Worm (Caenorhabditis elegans): Measurements from ENCODE around the gene C39D10.1.

The C39D10.1 gene

DNA sequence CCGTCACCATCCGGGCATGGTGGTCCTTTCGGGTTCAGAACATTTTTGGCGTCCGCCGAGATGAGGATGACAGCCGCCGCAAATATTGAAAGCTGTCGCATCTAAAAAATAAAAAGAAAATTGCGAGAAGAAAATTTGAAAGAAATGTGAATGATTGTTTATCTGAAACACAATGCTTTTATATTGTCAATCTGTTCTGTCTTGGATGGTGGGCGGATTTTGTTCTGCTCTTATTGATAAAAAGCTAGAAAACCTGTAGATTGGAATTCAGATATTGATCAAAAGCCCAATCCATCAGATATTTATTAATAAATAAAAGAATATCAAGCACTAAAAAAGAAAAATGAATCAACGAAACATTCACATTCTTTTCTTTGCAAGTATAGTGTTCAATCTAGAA is 7.1 kb downstream of the C39D10.1 start, which contains the start of gene C39D10.7:
Gene C39D10.7, minus strand, starts transcription at position 101 of the 400 bp plus-strand sequence.
- TF ChIP-seq che-1 (tag; optimal IDR thresholded peaks at IDR 0.05) (no peak), unc-42 (tag; optimal IDR thresholded peaks at IDR 0.05) (no peak), elt-2 (tag; optimal IDR thresholded peaks at IDR 0.05) (no peak), unc-55 (GFP tag; optimal IDR thresholded peaks at IDR 0.05) (no peak)

DNA sequence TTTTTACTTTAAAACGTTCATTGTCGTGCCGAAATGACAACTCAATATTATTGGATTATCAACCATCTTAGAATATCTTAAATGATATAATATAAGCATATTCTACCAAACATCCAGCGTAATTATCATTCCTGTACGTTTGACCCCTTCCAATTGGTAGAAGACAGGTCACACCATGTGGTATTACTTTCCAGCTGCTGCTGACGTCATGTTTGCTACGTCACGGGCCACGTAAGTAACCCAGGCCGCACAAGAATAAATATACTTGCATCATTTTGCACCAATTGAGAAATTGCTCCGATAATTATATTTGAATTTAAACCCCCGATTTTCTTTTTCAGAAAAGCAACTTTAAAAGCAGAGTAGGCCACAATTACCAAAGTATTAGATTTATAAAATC is 8.9 kb downstream of the C39D10.1 start:
- no peak for TF ChIP-seq sox-4 (tag; optimal IDR thresholded peaks at IDR 0.05)
- no peak for TF ChIP-seq mec-3 (tag; optimal IDR thresholded peaks at IDR 0.05; ENCODE audit: borderline replicate concordance)
- no peak for TF ChIP-seq pqm-1 (tag; optimal IDR thresholded peaks at IDR 0.05)
- TF ChIP-seq fax-1 (tag; optimal IDR thresholded peaks at IDR 0.05): no peak

DNA sequence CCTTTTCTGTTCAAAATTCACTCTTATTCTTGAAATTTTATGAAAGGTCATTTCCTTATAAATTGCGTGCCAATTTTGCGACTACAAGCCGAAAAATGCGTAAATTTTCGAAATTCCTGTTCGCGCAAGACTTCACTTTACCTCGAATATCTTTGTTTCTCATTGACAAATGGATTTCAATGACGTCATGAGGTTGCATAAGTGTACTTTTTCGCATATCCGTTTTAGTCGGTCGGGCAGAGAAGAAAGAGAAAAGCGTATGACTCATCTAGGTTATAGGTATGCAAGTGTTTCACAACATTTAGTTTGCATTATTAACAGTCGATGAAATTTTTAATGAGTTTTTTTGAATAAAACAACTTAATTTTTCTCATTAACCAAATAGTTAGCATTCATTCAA is 9.3 kb downstream of the C39D10.1 start:
- TF ChIP-seq ttx-3 (tag; optimal IDR thresholded peaks at IDR 0.05) (no peak), hlh-6 (tag; optimal IDR thresholded peaks at IDR 0.05) (no peak), C08G9.2 (tag; optimal IDR thresholded peaks at IDR 0.05) (no peak), rnt-1 (tag; optimal IDR thresholded peaks at IDR 0.05) (no peak), ceh-14 (tag; optimal IDR thresholded peaks at IDR 0.05) (no peak), pha-4 (tag; optimal IDR thresholded peaks at IDR 0.05) (no peak), ceh-6 (GFP tag; optimal IDR thresholded peaks at IDR 0.05) (no peak), elt-2 (tag; optimal IDR thresholded peaks at IDR 0.05) (no peak)

DNA sequence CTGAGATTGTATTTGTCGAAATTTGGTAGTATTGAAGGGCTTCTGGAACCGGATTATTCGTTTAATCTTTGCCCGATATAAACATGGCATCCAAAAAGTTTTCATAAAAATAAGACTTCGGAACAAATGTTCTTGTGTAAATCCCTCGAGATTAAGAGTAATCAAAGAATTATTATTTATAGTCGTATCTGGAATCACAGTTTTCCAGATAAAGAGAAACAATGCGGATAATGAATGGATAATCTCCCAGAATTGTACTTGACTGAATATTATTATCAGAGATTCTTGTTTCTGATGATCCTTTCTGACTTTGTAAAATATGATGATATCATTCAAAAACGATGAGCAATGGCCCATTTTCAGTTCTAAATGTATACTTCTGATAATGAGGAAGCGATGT is 14.4 kb downstream of the C39D10.1 start:
- TF ChIP-seq T23F11.4 (GFP tag; optimal IDR thresholded peaks at IDR 0.05) (no peak), lin-11 (tag; optimal IDR thresholded peaks at IDR 0.05) (no peak), ceh-48 (tag; optimal IDR thresholded peaks at IDR 0.05) (no peak), ceh-6 (GFP tag; optimal IDR thresholded peaks at IDR 0.05) (no peak), K02D7.2 (tag; optimal IDR thresholded peaks at IDR 0.05) (no peak), dve-1 (tag; optimal IDR thresholded peaks at IDR 0.05) (no peak), ceh-24 (tag; optimal IDR thresholded peaks at IDR 0.05) (no peak), nhr-232 (tag; optimal IDR thresholded peaks at IDR 0.05) (no peak), nhr-11 (tag; optimal IDR thresholded peaks at IDR 0.05) (no peak), tbx-2 (tag; optimal IDR thresholded peaks at IDR 0.05) (no peak), Y22D7AL.16 (tag; optimal IDR thresholded peaks at IDR 0.05) (no peak)

DNA sequence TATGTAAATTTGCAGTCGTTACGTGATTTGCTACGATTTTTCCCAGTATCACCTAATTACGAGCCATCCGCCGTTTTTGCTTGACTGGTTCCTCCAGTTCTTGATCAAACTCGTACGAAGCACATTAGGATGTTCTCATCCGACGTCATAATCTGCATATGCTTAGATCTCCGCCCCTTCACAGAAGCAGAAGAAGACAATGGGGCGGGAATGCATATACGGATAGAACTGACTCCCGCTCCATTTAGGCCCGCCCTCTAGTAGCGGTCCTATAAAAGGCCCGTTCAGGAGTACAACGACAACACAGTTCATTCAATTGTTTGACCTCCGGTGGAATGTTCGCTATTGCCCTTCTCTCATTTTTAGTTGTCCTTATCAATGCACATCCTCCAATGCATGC is 18.4 kb downstream of the C39D10.1 start, which contains the start of gene zig-4:
Gene zig-4, plus strand, starts transcription at position 301 of the 400 bp plus-strand sequence.
- TF ChIP-seq zip-5 (tag; optimal IDR thresholded peaks at IDR 0.05): no peak

DNA sequence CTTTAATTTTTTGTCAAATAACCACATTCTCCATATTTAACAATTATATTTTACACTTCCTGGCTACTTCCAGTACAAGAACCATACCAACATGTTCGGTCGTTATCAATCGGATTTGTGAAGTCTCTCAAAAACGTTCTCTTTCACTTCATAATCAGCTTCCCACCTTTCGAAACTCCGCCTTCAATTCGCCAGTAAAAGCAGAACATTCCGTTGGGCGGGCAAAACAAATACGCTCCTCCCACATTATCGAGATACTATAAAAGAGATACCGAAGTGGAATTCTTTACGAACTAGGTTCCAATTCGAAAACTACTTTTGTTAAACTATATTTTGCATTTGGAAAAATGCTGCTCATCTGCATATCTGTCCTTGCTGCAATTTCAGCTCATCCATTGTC is 23.7 kb downstream of the C39D10.1 start, which contains the start of gene zig-3:
Gene zig-3, plus strand, starts transcription at position 301 of the 400 bp plus-strand sequence.
- TF ChIP-seq pha-4 (tag; optimal IDR thresholded peaks at IDR 0.05) (no peak), ceh-2 (tag; optimal IDR thresholded peaks at IDR 0.05) (no peak), K09A11.1 (tag; optimal IDR thresholded peaks at IDR 0.05; ENCODE audit: insufficient read depth) (no peak), sox-2 (GFP tag; IDR thresholded peaks at IDR 0.05) (no peak), ahr-1 (tag; optimal IDR thresholded peaks at IDR 0.05) (no peak)

DNA sequence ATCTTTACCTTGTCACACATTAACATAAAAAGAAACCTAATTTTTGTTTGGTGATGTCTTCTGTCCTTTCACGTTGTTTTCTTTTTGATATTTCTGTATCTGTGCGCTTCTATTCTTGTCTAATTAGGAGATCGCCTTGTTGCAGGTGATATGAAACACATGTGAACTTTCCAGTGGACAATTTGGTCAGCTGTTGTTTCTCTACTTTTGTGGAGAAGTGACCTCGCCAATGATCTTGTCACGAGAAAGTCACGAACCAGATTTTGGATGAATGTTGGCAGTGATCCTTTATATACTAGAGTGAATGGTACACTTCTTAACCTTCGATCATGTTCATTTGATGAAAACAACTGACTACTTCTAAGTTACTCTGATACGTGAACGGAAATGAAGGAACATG is 25.7 kb downstream of the C39D10.1 start:
- TF ChIP-seq ceh-31 (tag; optimal IDR thresholded peaks at IDR 0.05): no peak
- no peak for TF ChIP-seq pat-9 (tag; optimal IDR thresholded peaks at IDR 0.05)
- no peak for TF ChIP-seq hlh-30 (tag; optimal IDR thresholded peaks at IDR 0.05; ENCODE audit: insufficient read depth)
- no peak for TF ChIP-seq sox-2 (GFP tag; IDR thresholded peaks at IDR 0.05)
- no peak for TF ChIP-seq ceh-24 (tag; optimal IDR thresholded peaks at IDR 0.05)
- TF ChIP-seq lim-6 (tag; optimal IDR thresholded peaks at IDR 0.05): no peak
- TF ChIP-seq hlh-13 (GFP tag; optimal IDR thresholded peaks at IDR 0.05): no peak
- TF ChIP-seq ceh-9 (tag; optimal IDR thresholded peaks at IDR 0.05): no peak
- TF ChIP-seq K09A11.1 (tag; optimal IDR thresholded peaks at IDR 0.05; ENCODE audit: insufficient read depth): no peak
- no peak for TF ChIP-seq zip-5 (tag; optimal IDR thresholded peaks at IDR 0.05)
- TF ChIP-seq pax-1 (tag; optimal IDR thresholded peaks at IDR 0.05): no peak
- no peak for TF ChIP-seq nhr-11 (tag; optimal IDR thresholded peaks at IDR 0.05)
- TF ChIP-seq pros-1 (tag; optimal IDR thresholded peaks at IDR 0.05): no peak
- TF ChIP-seq fax-1 (tag; optimal IDR thresholded peaks at IDR 0.05): no peak
- no peak for TF ChIP-seq madf-2 (tag; optimal IDR thresholded peaks at IDR 0.05)
- TF ChIP-seq lin-11 (tag; optimal IDR thresholded peaks at IDR 0.05): no peak
- no peak for TF ChIP-seq ama-1 (optimal IDR thresholded peaks at IDR 0.05)
- TF ChIP-seq ets-4 (tag; optimal IDR thresholded peaks at IDR 0.05): no peak
- TF ChIP-seq hlh-8 (tag; optimal IDR thresholded peaks at IDR 0.05): no peak
- no peak for TF ChIP-seq ceh-6 (GFP tag; optimal IDR thresholded peaks at IDR 0.05)
